Fruit fly (Drosophila melanogaster) whole organism, prepupa: ENCODE data around the gene Bsg.

ENCODE experiments used
- Blimp-1 ChIP-seq: fragments of 200-800 bp; sonication (Bioruptor generic); optimal IDR thresholded peaks from 3 replicates; lab custom pipeline; 2017; ENCODE audit warnings: missing biosample characterization, missing genetic modification characterization, mild to moderate bottlenecking, moderate library complexity, missing genetic modification reagents
- CG10631 ChIP-seq: fragments of 200-800 bp; sonication (Bioruptor generic); optimal IDR thresholded peaks from 2 replicates; lab custom pipeline; 2016; ENCODE audit warnings: missing biosample characterization, missing genetic modification characterization
- CG10669 ChIP-seq: fragments of 200-800 bp; sonication (Bioruptor generic); optimal IDR thresholded peaks from 3 replicates; lab custom pipeline; 2018; ENCODE audit warnings: missing biosample characterization, mild to moderate bottlenecking, missing genetic modification characterization, moderate library complexity
- CG11294 ChIP-seq: fragments of 200-800 bp; sonication (Bioruptor generic); IDR thresholded peaks from 2 replicates; pipeline ENCODE4 v1.3.6; 2022; ENCODE audit warnings: missing biosample characterization, missing genetic modification characterization
- CG11762 ChIP-seq: fragments of 200-800 bp; sonication (Bioruptor generic); optimal IDR thresholded peaks from 3 replicates; lab custom pipeline; 2016; ENCODE audit warnings: missing biosample characterization, missing genetic modification characterization; ENCODE audit not compliant: insufficient read depth
- CG11902 ChIP-seq: fragments of 200-800 bp; sonication (Bioruptor generic); optimal IDR thresholded peaks from 3 replicates; lab custom pipeline; 2016; ENCODE audit warnings: missing biosample characterization, missing genetic modification characterization
- CG15336 ChIP-seq: fragments of 200-800 bp; sonication (Bioruptor generic); IDR thresholded peaks from 2 replicates; pipeline ENCODE4 v1.3.6; 2022; ENCODE audit warnings: missing biosample characterization, missing genetic modification characterization
- CG1621 ChIP-seq: fragments of 200-800 bp; sonication (Bioruptor generic); optimal IDR thresholded peaks from 3 replicates; lab custom pipeline; 2018; ENCODE audit warnings: missing biosample characterization, mild to moderate bottlenecking, missing genetic modification characterization
- CG16779 ChIP-seq: fragments of 200-800 bp; sonication (Bioruptor generic); optimal IDR thresholded peaks from 3 replicates; lab custom pipeline; 2017; ENCODE audit warnings: missing biosample characterization, mild to moderate bottlenecking, missing genetic modification characterization
- CG3032 ChIP-seq: fragments of 200-800 bp; optimal IDR thresholded peaks from 2 replicates; lab custom pipeline; 2019; ENCODE audit warnings: missing biosample characterization, mild to moderate bottlenecking, missing genetic modification characterization, moderate library complexity
- CG31627 ChIP-seq: fragments of 200-800 bp; sonication (Bioruptor generic); optimal IDR thresholded peaks from 3 replicates; lab custom pipeline; 2016; ENCODE audit warnings: missing biosample characterization, missing genetic modification characterization
- CG32006 ChIP-seq: fragments of 200-800 bp; sonication (Bioruptor generic); optimal IDR thresholded peaks from 3 replicates; lab custom pipeline; 2017; ENCODE audit warnings: missing biosample characterization, mild to moderate bottlenecking, missing genetic modification characterization
- CG3919 ChIP-seq: fragments of 200-800 bp; sonication (Bioruptor generic); optimal IDR thresholded peaks from 3 replicates; lab custom pipeline; 2016; ENCODE audit warnings: missing biosample characterization, missing genetic modification characterization
- CG4318 ChIP-seq: fragments of 200-800 bp; sonication (Bioruptor generic); optimal IDR thresholded peaks from 3 replicates; lab custom pipeline; 2017; ENCODE audit warnings: missing biosample characterization, mild to moderate bottlenecking, missing genetic modification characterization
- CG6163 ChIP-seq: fragments of 200-800 bp; sonication (Bioruptor generic); IDR thresholded peaks from 3 replicates; pipeline ENCODE4 v1.3.6; 2022; ENCODE audit warnings: missing biosample characterization, missing genetic modification characterization
- CG6276 ChIP-seq: fragments of 200-800 bp; sonication (Bioruptor generic); optimal IDR thresholded peaks from 2 replicates; lab custom pipeline; 2017; ENCODE audit warnings: missing biosample characterization, mild to moderate bottlenecking, missing genetic modification characterization
- CG6792 ChIP-seq: fragments of 200-800 bp; sonication (Bioruptor generic); optimal IDR thresholded peaks from 3 replicates; lab custom pipeline; 2016; ENCODE audit warnings: missing biosample characterization, missing genetic modification characterization
- CG6808 ChIP-seq: fragments of 200-800 bp; sonication (Bioruptor generic); optimal IDR thresholded peaks from 3 replicates; lab custom pipeline; 2017; ENCODE audit warnings: missing biosample characterization, missing genetic modification characterization, mild to moderate bottlenecking, moderate library complexity, missing genetic modification reagents
- CG6854 ChIP-seq: fragments of 200-800 bp; sonication (Bioruptor generic); optimal IDR thresholded peaks from 2 replicates; lab custom pipeline; 2017; ENCODE audit warnings: missing biosample characterization, mild to moderate bottlenecking, missing genetic modification characterization
- CG7368 ChIP-seq: fragments of 200-800 bp; sonication (Bioruptor generic); optimal IDR thresholded peaks from 3 replicates; lab custom pipeline; 2016; ENCODE audit warnings: missing biosample characterization, missing genetic modification characterization
- CG8319 ChIP-seq: fragments of 200-800 bp; sonication (Bioruptor generic); optimal IDR thresholded peaks from 3 replicates; lab custom pipeline; 2016; ENCODE audit warnings: missing biosample characterization, missing genetic modification characterization
- Eip75B ChIP-seq: fragments of 200-800 bp; sonication (Bioruptor generic); optimal IDR thresholded peaks from 3 replicates; lab custom pipeline; 2016; ENCODE audit warnings: missing biosample characterization, missing genetic modification characterization
- Eip93F ChIP-seq: fragments of 200-800 bp; sonication (Bioruptor generic); optimal IDR thresholded peaks from 2 replicates; lab custom pipeline; 2016; ENCODE audit warnings: missing biosample characterization, mild to moderate bottlenecking, missing genetic modification characterization
- Ets21C ChIP-seq: fragments of 200-800 bp; sonication (Bioruptor generic); optimal IDR thresholded peaks from 3 replicates; lab custom pipeline; 2016; ENCODE audit warnings: missing biosample characterization, missing genetic modification characterization
- Ets96B ChIP-seq: fragments of 200-800 bp; optimal IDR thresholded peaks from 2 replicates; lab custom pipeline; 2019; ENCODE audit warnings: missing biosample characterization, mild to moderate bottlenecking, missing genetic modification characterization, moderate library complexity
- Gug ChIP-seq: fragments of 200-800 bp; sonication (Bioruptor generic); IDR thresholded peaks from 2 replicates; pipeline ENCODE4 v1.3.6; 2022; ENCODE audit warnings: missing biosample characterization, missing genetic modification characterization
- Hr38 ChIP-seq: sonication (Bioruptor generic); optimal IDR thresholded peaks from 2 replicates; lab custom pipeline; 2016; ENCODE audit warnings: missing biosample characterization, missing genetic modification characterization
- Hr39 ChIP-seq: fragments of 200-800 bp; sonication (Bioruptor generic); optimal IDR thresholded peaks from 2 replicates; lab custom pipeline; 2016; ENCODE audit warnings: missing biosample characterization, missing genetic modification characterization
- Lpt ChIP-seq: fragments of 200-800 bp; sonication (Bioruptor generic); optimal IDR thresholded peaks from 3 replicates; lab custom pipeline; 2016; ENCODE audit warnings: missing biosample characterization, missing genetic modification characterization
- Met ChIP-seq: fragments of 200-800 bp; sonication (Bioruptor generic); optimal IDR thresholded peaks from 3 replicates; lab custom pipeline; 2016; ENCODE audit warnings: missing biosample characterization, missing genetic modification characterization
- OdsH ChIP-seq: fragments of 200-800 bp; sonication (Bioruptor generic); optimal IDR thresholded peaks from 3 replicates; lab custom pipeline; 2016; ENCODE audit warnings: missing biosample characterization, missing genetic modification characterization
- Smox ChIP-seq: fragments of 200-800 bp; sonication (Bioruptor generic); optimal IDR thresholded peaks from 3 replicates; lab custom pipeline; 2016; ENCODE audit warnings: missing biosample characterization, missing genetic modification characterization
- Sox102F ChIP-seq: fragments of 200-800 bp; sonication (Bioruptor generic); optimal IDR thresholded peaks from 2 replicates; lab custom pipeline; 2016; ENCODE audit warnings: missing biosample characterization, mild to moderate bottlenecking, missing genetic modification characterization
- Sox15 ChIP-seq: fragments of 200-800 bp; sonication (Bioruptor generic); optimal IDR thresholded peaks from 3 replicates; lab custom pipeline; 2016; ENCODE audit warnings: missing biosample characterization, missing genetic modification characterization
- achi ChIP-seq: fragments of 200-800 bp; sonication (Bioruptor generic); optimal IDR thresholded peaks from 3 replicates; lab custom pipeline; 2016; ENCODE audit warnings: missing biosample characterization, missing genetic modification characterization
- acj6 ChIP-seq: fragments of 200-800 bp; sonication (Bioruptor generic); optimal IDR thresholded peaks from 3 replicates; lab custom pipeline; 2016; ENCODE audit warnings: missing biosample characterization, missing genetic modification characterization
- dac ChIP-seq: fragments of 200-800 bp; sonication (Bioruptor generic); optimal IDR thresholded peaks from 2 replicates; lab custom pipeline; 2017; ENCODE audit warnings: missing biosample characterization, mild to moderate bottlenecking, missing genetic modification characterization
- dsx ChIP-seq: fragments of 200-800 bp; optimal IDR thresholded peaks from 3 replicates; lab custom pipeline; 2019; ENCODE audit warnings: missing biosample characterization, mild to moderate bottlenecking, missing genetic modification characterization, moderate library complexity; ENCODE audit not compliant: poor library complexity, severe bottlenecking
- eg ChIP-seq: fragments of 200-800 bp; sonication (Bioruptor generic); IDR thresholded peaks from 3 replicates; pipeline ENCODE4 v1.3.6; 2022; ENCODE audit warnings: missing biosample characterization, missing genetic modification characterization
- esn ChIP-seq: fragments of 200-800 bp; sonication (Bioruptor generic); optimal IDR thresholded peaks from 2 replicates; lab custom pipeline; 2016; ENCODE audit warnings: missing biosample characterization, mild to moderate bottlenecking, missing genetic modification characterization, moderate library complexity
- fd59A ChIP-seq: fragments of 200-800 bp; sonication (Bioruptor generic); optimal IDR thresholded peaks from 2 replicates; lab custom pipeline; 2017; ENCODE audit warnings: missing biosample characterization, mild to moderate bottlenecking, missing genetic modification characterization, missing genetic modification reagents
- fd85E ChIP-seq: fragments of 200-800 bp; sonication (Bioruptor generic); optimal IDR thresholded peaks from 3 replicates; lab custom pipeline; 2016; ENCODE audit warnings: missing biosample characterization, missing genetic modification characterization
- fkh ChIP-seq: fragments of 200-800 bp; sonication (Bioruptor generic); optimal IDR thresholded peaks from 3 replicates; lab custom pipeline; 2017; ENCODE audit warnings: missing biosample characterization, mild to moderate bottlenecking, missing genetic modification characterization, moderate library complexity
- lz ChIP-seq: fragments of 200-800 bp; sonication (Bioruptor generic); optimal IDR thresholded peaks from 3 replicates; lab custom pipeline; 2016; ENCODE audit warnings: missing biosample characterization, missing genetic modification characterization
- net ChIP-seq: fragments of 200-800 bp; sonication (Bioruptor generic); optimal IDR thresholded peaks from 3 replicates; lab custom pipeline; 2016; ENCODE audit warnings: missing biosample characterization, missing genetic modification characterization
- pdm3 ChIP-seq: fragments of 200-800 bp; sonication (Bioruptor generic); optimal IDR thresholded peaks from 3 replicates; lab custom pipeline; 2016; ENCODE audit warnings: missing biosample characterization, missing genetic modification characterization
- salr ChIP-seq, 2 experiments: fragments of 200-800 bp; sonication (Bioruptor generic); optimal IDR thresholded peaks; 3 replicates each; lab custom pipeline; 2016 to 2018; ENCODE audit warnings: missing biosample characterization in 2 of 2, missing genetic modification characterization in 2 of 2, mild to moderate bottlenecking in 1 of 2
- spab ChIP-seq: fragments of 200-800 bp; sonication (Bioruptor generic); optimal IDR thresholded peaks from 2 replicates; lab custom pipeline; 2017; ENCODE audit warnings: missing biosample characterization, mild to moderate bottlenecking, missing genetic modification characterization, missing genetic modification reagents
- ss ChIP-seq, 2 experiments: fragments of 200-800 bp; sonication (Bioruptor generic); optimal IDR thresholded peaks; 2 replicates in 1 of 2; 3 replicates in 1 of 2; lab custom pipeline; 2017 to 2018; ENCODE audit warnings: mild to moderate bottlenecking in 2 of 2, missing biosample characterization in 2 of 2, missing genetic modification characterization in 2 of 2, moderate library complexity in 1 of 2
- svp ChIP-seq: fragments of 200-800 bp; sonication (Bioruptor generic); peaks from one replicate; lab custom pipeline; 2016; ENCODE audit warnings: missing biosample characterization, missing genetic modification characterization
- vri ChIP-seq: fragments of 200-800 bp; sonication (Bioruptor generic); optimal IDR thresholded peaks from 3 replicates; lab custom pipeline; 2016; ENCODE audit warnings: missing biosample characterization, mild to moderate bottlenecking, missing genetic modification characterization

The Bsg gene

dm6 chr2L:8083413-8083426 is at the start of gene Bsg:
Gene Bsg (plus strand): TSS chr2L:8083420.
- TF ChIP-seq fd59A, result no peak
- TF ChIP-seq CG31627 (GFP tag; lab: Kevin White, UChicago), result no peak
- TF ChIP-seq CG10631, result no peak
- no peak for TF ChIP-seq OdsH (GFP tag; lab: Kevin White, UChicago)
- TF ChIP-seq Eip75B (GFP tag; lab: Kevin White, UChicago), result no peak
- TF ChIP-seq Blimp-1 (GFP tag; lab: Kevin White, UChicago), result no peak
- no peak for TF ChIP-seq CG6854
- no peak for TF ChIP-seq Ets21C (GFP tag; lab: Kevin White, UChicago)
- no peak for TF ChIP-seq CG7368
- TF ChIP-seq CG6276 (GFP tag; lab: Kevin White, UChicago), result no peak

DNA sequence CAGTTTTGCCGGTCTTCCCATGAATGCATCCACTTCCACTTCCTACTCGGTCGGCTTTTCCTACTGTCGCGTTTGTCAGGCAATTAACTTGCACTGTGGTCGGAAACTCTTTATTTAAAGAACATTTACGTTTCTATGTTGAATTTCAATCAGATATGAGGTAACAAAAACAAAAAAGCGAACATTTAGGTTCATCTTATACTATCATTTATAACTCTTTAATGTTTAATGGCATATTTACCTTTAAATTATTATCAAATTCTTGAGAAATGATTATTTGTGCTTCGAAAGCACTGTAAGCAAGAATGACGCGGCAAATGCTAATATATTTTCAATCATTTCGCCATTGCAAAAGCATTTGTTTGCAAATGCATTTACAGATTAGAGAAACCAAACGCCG is 49.5 kb upstream of the Bsg start:
- TF ChIP-seq fd85E (GFP tag; lab: Kevin White, UChicago) (no peak), svp (GFP tag; lab: Kevin White, UChicago) (no peak), net (GFP tag; lab: Kevin White, UChicago) (no peak), salr (GFP tag; optimal IDR thresholded peaks at IDR 0.05; lab: Kevin White, UChicago) (no peak), CG32006 (GFP tag; lab: Kevin White, UChicago) (no peak), pdm3 (GFP tag; lab: Kevin White, UChicago) (peak; percentile 5), CG11294 (GFP tag; lab: Robert Waterston, UW) (no peak), Eip93F (no peak), CG6854 (no peak), OdsH (GFP tag; lab: Kevin White, UChicago) (no peak), Lpt (GFP tag; lab: Kevin White, UChicago) (no peak), vri (GFP tag; lab: Kevin White, UChicago) (no peak), Sox15 (no peak), CG4318 (GFP tag; lab: Kevin White, UChicago) (no peak), Hr39 (GFP tag; lab: Kevin White, UChicago) (peak; percentile 10), CG6163 (GFP tag; lab: Robert Waterston, UW) (0 out of 3 replicates have a peak, but pooled peaks have one; percentile 39), CG3919 (GFP tag; lab: Kevin White, UChicago) (peak; percentile 1), eg (0 out of 3 replicates have a peak, but pooled peaks have one; percentile 9), dsx (no peak), CG1621 (no peak), CG10669 (GFP tag; lab: Kevin White, UChicago) (no peak), CG3032 (tag; lab: Kevin White, UChicago) (no peak), CG10631 (no peak), CG8319 (GFP tag; lab: Kevin White, UChicago) (no peak), acj6 (GFP tag; lab: Kevin White, UChicago) (no peak), dac (GFP tag; lab: Kevin White, UChicago) (no peak), Smox (GFP tag; lab: Kevin White, UChicago) (no peak), CG16779 (tag; lab: Kevin White, UChicago) (no peak), CG11902 (GFP tag; lab: Kevin White, UChicago) (no peak), achi (GFP tag; lab: Kevin White, UChicago) (peak; percentile 28), CG11762 (GFP tag; lab: Kevin White, UChicago) (no peak), Gug (no peak), Blimp-1 (GFP tag; lab: Kevin White, UChicago) (no peak), CG31627 (GFP tag; lab: Kevin White, UChicago) (no peak), CG15336 (GFP tag; lab: Robert Waterston, UW) (peak; percentile 49; the same call in 1 of the 2 replicates), CG6808 (GFP tag; lab: Kevin White, UChicago) (no peak), esn (GFP tag; lab: Kevin White, UChicago) (peak; percentile 32), Sox102F (GFP tag; lab: Kevin White, UChicago) (no peak), fkh (no peak), ss (GFP tag; optimal IDR thresholded peaks at IDR 0.05; lab: Kevin White, UChicago) (no peak), spab (GFP tag; lab: Kevin White, UChicago) (no peak), CG6792 (GFP tag; lab: Kevin White, UChicago) (no peak), Hr38 (GFP tag; lab: Kevin White, UChicago) (no peak), fd59A (no peak), CG6276 (GFP tag; lab: Kevin White, UChicago) (no peak), lz (GFP tag; lab: Kevin White, UChicago) (no peak), Ets21C (GFP tag; lab: Kevin White, UChicago) (no peak), Ets96B (tag; lab: Kevin White, UChicago) (no peak), Met (GFP tag; lab: Kevin White, UChicago) (no peak)
